Worm (Caenorhabditis elegans) whole organism, young adult: ENCODE data around the gene F36G9.13.

Source experiments
- T26A5.8 ChIP-seq: sonication (generic microtip); optimal IDR thresholded peaks from 2 replicates; lab custom pipeline; 2016; ENCODE audit warnings: missing genetic modification characterization, missing compliant biosample characterization
- ama-1 ChIP-seq, 3 experiments: fragments of 150-350 bp in 1 of 3; sonication (generic microtip) in 2 of 3; optimal IDR thresholded peaks; 2 replicates each; lab custom pipeline; 2014 to 2018; ENCODE audit warnings: missing biosample characterization in 2 of 3, missing genetic modification characterization in 2 of 3, missing genetic modification reagents in 2 of 3
- ceh-58 ChIP-seq: fragments of 200-800 bp; sonication (Bioruptor generic); IDR thresholded peaks from 2 replicates; pipeline ENCODE4 v1.3.6; 2022; ENCODE audit warnings: missing genetic modification characterization, missing compliant biosample characterization
- lin-35 ChIP-seq, 3 experiments: fragments of 150-350 bp in 2 of 3; sonication (generic microtip) in 1 of 3; optimal IDR thresholded peaks; 2 replicates each; lab custom pipeline; 2014 to 2018; ENCODE audit warnings: missing biosample characterization in 3 of 3, missing genetic modification characterization in 3 of 3, missing genetic modification reagents in 3 of 3
- lin-54 ChIP-seq: fragments of 200-800 bp; sonication (Bioruptor generic); optimal IDR thresholded peaks from 2 replicates; lab custom pipeline; 2018; ENCODE audit warnings: mild to moderate bottlenecking, missing genetic modification characterization, missing compliant biosample characterization
- madf-10 ChIP-seq: sonication (generic microtip); optimal IDR thresholded peaks from 2 replicates; lab custom pipeline; 2016; ENCODE audit warnings: mild to moderate bottlenecking, missing genetic modification characterization, missing compliant biosample characterization
- nfya-1 ChIP-seq: sonication (generic microtip); optimal IDR thresholded peaks from 2 replicates; lab custom pipeline; 2017; ENCODE audit warnings: antibody characterized with exemption, missing compliant biosample characterization, missing genetic modification characterization, borderline replicate concordance; ENCODE audit not compliant: insufficient read depth
- nfya-2 ChIP-seq: fragments of 200-800 bp; sonication (Bioruptor generic); IDR thresholded peaks from 2 replicates; pipeline ENCODE4 v1.3.6; 2022; ENCODE audit warnings: missing genetic modification reagents, missing genetic modification characterization, missing compliant biosample characterization
- nhr-120 ChIP-seq: fragments of 200-800 bp; sonication (Bioruptor generic); IDR thresholded peaks from 2 replicates; pipeline ENCODE4 v1.3.6; 2022; ENCODE audit warnings: missing genetic modification characterization, missing compliant biosample characterization
- rpc-1 ChIP-seq, 2 experiments: fragments of 150-350 bp in 1 of 2; sonication (generic microtip) in 1 of 2; optimal IDR thresholded peaks; 2 replicates each; lab custom pipeline; 2014 to 2018; ENCODE audit warnings: missing biosample characterization in 1 of 2, missing genetic modification characterization in 1 of 2, missing genetic modification reagents in 1 of 2, missing genotype in 1 of 2
- unc-130 ChIP-seq: sonication (generic microtip); optimal IDR thresholded peaks from 2 replicates; lab custom pipeline; 2016; ENCODE audit warnings: missing genetic modification reagents, missing genetic modification characterization, missing compliant biosample characterization
- unc-62 ChIP-seq: fragments of 150-350 bp; optimal IDR thresholded peaks from 2 replicates; lab custom pipeline; 2014; ENCODE audit warnings: missing biosample characterization, missing genetic modification reagents, missing genetic modification characterization

ce11 chrV:16022600-16022999 lies 39.5 kb downstream of the F36G9.13 start:
- TF ChIP-seq nhr-120 (no peak), T26A5.8 (tag; lab: Kevin White, UChicago) (no peak), ceh-58 (GFP tag; lab: Robert Waterston, UW) (no peak), lin-35 (GFP tag; optimal IDR thresholded peaks at IDR 0.05; lab: Kevin White, UChicago) (no peak), nfya-2 (GFP tag; lab: Robert Waterston, UW) (no peak), unc-62 (no peak), unc-130 (GFP tag; lab: Kevin White, UChicago) (no peak), lin-54 (GFP tag; lab: Kevin White, UChicago) (peak; percentile 90), ama-1 (optimal IDR thresholded peaks at IDR 0.05; lab: Kevin White, UChicago) (no peak), ama-1 (GFP tag; optimal IDR thresholded peaks at IDR 0.05; lab: Kevin White, UChicago) (no peak), rpc-1 (optimal IDR thresholded peaks at IDR 0.05; lab: Kevin White, UChicago) (no peak), rpc-1 (tag; optimal IDR thresholded peaks at IDR 0.05; lab: Kevin White, UChicago) (no peak), nfya-1 (no peak), madf-10 (tag; lab: Kevin White, UChicago) (no peak)
